Fruit fly (Drosophila melanogaster): ENCODE results near the gene RluA-2.

dm6 chr2L:10442048-10442790 is 34.7 kb upstream of the RluA-2 start, which contains the start of gene loh:
- TF ChIP-seq CG8478 (optimal IDR thresholded peaks at IDR 0.05) (no peak), CTCF (optimal IDR thresholded peaks at IDR 0.05) (no peak)

All from S2 (cell line).